Fruit fly (Drosophila melanogaster) whole organism, adult: ENCODE data around the gene Orc2.
A peak's percentile ranks its signal among the peaks of the same experiment; 100 is the strongest.

ENCODE experiments used
- CG11617 ChIP-seq: fragments of 200-800 bp; sonication (Bioruptor generic); optimal IDR thresholded peaks from 2 replicates; lab custom pipeline; 2017; ENCODE audit warnings: mild to moderate bottlenecking, missing biosample characterization, missing genetic modification reagents, missing genetic modification characterization
- CG12768 ChIP-seq: fragments of 200-800 bp; sonication (Bioruptor generic); optimal IDR thresholded peaks from 2 replicates; lab custom pipeline; 2017; ENCODE audit warnings: missing biosample characterization, missing genetic modification characterization, mild to moderate bottlenecking, moderate library complexity, missing genetic modification reagents
- CG14711 ChIP-seq: fragments of 200-800 bp; sonication (Bioruptor generic); optimal IDR thresholded peaks from 2 replicates; lab custom pipeline; 2018; ENCODE audit warnings: missing biosample characterization, mild to moderate bottlenecking, missing genetic modification characterization, moderate library complexity
- CG1620 ChIP-seq: fragments of 200-800 bp; sonication (Bioruptor generic); optimal IDR thresholded peaks from 2 replicates; lab custom pipeline; 2016; ENCODE audit warnings: missing biosample characterization, missing genetic modification characterization
- CG33017 ChIP-seq: fragments of 200-800 bp; sonication (Bioruptor generic); optimal IDR thresholded peaks from 2 replicates; lab custom pipeline; 2018; ENCODE audit warnings: missing biosample characterization, mild to moderate bottlenecking, missing genetic modification characterization, moderate library complexity
- CG5204 ChIP-seq: fragments of 200-800 bp; sonication (Bioruptor generic); optimal IDR thresholded peaks from 2 replicates; lab custom pipeline; 2016; ENCODE audit warnings: missing biosample characterization, missing genetic modification characterization
- CG7045 ChIP-seq: fragments of 200-800 bp; sonication (Bioruptor generic); optimal IDR thresholded peaks from 2 replicates; lab custom pipeline; 2017; ENCODE audit warnings: missing biosample characterization, mild to moderate bottlenecking, missing genetic modification characterization
- CG7101 ChIP-seq: fragments of 200-800 bp; sonication (Bioruptor generic); optimal IDR thresholded peaks from 2 replicates; lab custom pipeline; 2018; ENCODE audit warnings: missing biosample characterization, mild to moderate bottlenecking, missing genetic modification characterization, moderate library complexity
- Clk ChIP-seq: fragments of 200-800 bp; sonication (Bioruptor generic); optimal IDR thresholded peaks from 2 replicates; lab custom pipeline; 2017; ENCODE audit warnings: missing biosample characterization, missing genetic modification characterization
- Crg-1 ChIP-seq: fragments of 200-800 bp; sonication (Bioruptor generic); optimal IDR thresholded peaks from 2 replicates; lab custom pipeline; 2016; ENCODE audit warnings: missing biosample characterization, missing genetic modification characterization
- Hr96 ChIP-seq: fragments of 200-800 bp; sonication (Bioruptor generic); optimal IDR thresholded peaks from 2 replicates; lab custom pipeline; 2016; ENCODE audit warnings: missing biosample characterization, missing genetic modification characterization
- Mnt ChIP-seq: fragments of 200-800 bp; sonication (Bioruptor generic); optimal IDR thresholded peaks from 2 replicates; lab custom pipeline; 2016; ENCODE audit warnings: missing biosample characterization, mild to moderate bottlenecking, missing genetic modification characterization
- bab1 ChIP-seq: fragments of 200-800 bp; sonication (Bioruptor generic); optimal IDR thresholded peaks from 3 replicates; lab custom pipeline; 2019; ENCODE audit warnings: missing biosample characterization, mild to moderate bottlenecking, missing genetic modification characterization, moderate library complexity
- cic ChIP-seq: fragments of 200-800 bp; sonication (Bioruptor generic); optimal IDR thresholded peaks from 2 replicates; lab custom pipeline; 2017; ENCODE audit warnings: missing biosample characterization, mild to moderate bottlenecking, missing genetic modification characterization, moderate library complexity
- cnc ChIP-seq, 2 experiments: fragments of >200 bp; optimal IDR thresholded peaks; 2 replicates each; lab custom pipeline; 2017
- kay ChIP-seq: fragments of 200-800 bp; sonication (Bioruptor generic); peaks from one replicate; lab custom pipeline; 2016; ENCODE audit warnings: missing biosample characterization, missing genetic modification characterization, borderline replicate concordance
- ovo ChIP-seq: fragments of 200-800 bp; sonication (Bioruptor generic); optimal IDR thresholded peaks from 2 replicates; lab custom pipeline; 2016; ENCODE audit warnings: missing biosample characterization, missing genetic modification characterization
- pad ChIP-seq: fragments of 200-800 bp; sonication (Bioruptor generic); optimal IDR thresholded peaks from 3 replicates; lab custom pipeline; 2017; ENCODE audit warnings: missing biosample characterization, missing genetic modification characterization, mild to moderate bottlenecking, moderate library complexity, missing genetic modification reagents
- tj ChIP-seq: fragments of 200-800 bp; sonication (Bioruptor generic); optimal IDR thresholded peaks from 3 replicates; lab custom pipeline; 2017; ENCODE audit warnings: missing biosample characterization, mild to moderate bottlenecking, missing genetic modification characterization, moderate library complexity

The Orc2 gene

DNA sequence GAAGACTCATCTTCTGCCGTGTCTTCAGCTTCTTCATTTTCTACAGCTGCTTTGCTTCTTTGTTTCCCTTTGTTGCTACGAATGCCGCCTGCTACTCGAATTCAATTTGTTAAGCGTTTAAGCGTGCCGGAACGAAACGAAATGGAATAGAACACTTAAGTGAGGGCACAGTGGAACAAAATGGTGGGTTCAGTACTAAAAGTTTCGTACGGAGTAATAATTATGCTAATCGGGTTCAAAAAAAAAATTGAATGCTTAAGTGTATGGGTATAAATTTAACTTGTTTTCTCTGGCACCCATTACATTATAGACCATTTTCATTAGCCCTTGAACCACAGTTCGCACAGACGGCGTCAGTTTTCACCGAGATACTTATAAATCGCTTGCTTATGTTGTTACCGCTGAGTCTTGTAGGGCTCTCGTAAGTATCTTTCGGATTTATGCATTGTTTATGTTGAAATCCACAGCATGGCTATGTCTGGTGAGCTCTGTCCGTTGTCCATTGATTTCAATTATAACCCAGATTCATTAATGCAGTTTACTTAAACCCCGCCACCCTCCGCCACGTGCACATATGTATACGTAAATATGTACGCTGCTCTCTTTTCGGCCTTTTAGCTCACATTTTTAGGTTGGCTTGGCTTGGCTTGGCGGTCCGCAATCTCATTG is 47.9 kb downstream of the Orc2 start:
- no peak for TF ChIP-seq cnc (optimal IDR thresholded peaks at IDR 0.05; lab: Kevin White, UChicago)
- TF ChIP-seq CG14711 (tag; lab: Kevin White, UChicago), result peak; percentile 37

dm6 chr3R:14013827-14014488 is 49.3 kb downstream of the Orc2 start:
- TF ChIP-seq kay (no peak), CG12768 (no peak), CG14711 (tag; lab: Kevin White, UChicago) (no peak), Clk (GFP tag; lab: Kevin White, UChicago) (no peak), Mnt (GFP tag; lab: Kevin White, UChicago) (no peak), cnc (optimal IDR thresholded peaks at IDR 0.05; lab: Kevin White, UChicago) (no peak), bab1 (no peak), CG5204 (GFP tag; lab: Kevin White, UChicago) (no peak), CG7101 (tag; lab: Kevin White, UChicago) (no peak), tj (GFP tag; lab: Kevin White, UChicago) (no peak), pad (GFP tag; lab: Kevin White, UChicago) (no peak), CG33017 (tag; lab: Kevin White, UChicago) (no peak), CG1620 (no peak), Hr96 (GFP tag; lab: Kevin White, UChicago) (no peak), CG11617 (GFP tag; lab: Kevin White, UChicago) (no peak), ovo (GFP tag; lab: Kevin White, UChicago) (no peak)

- TF ChIP-seq Hr96 (GFP tag; lab: Kevin White, UChicago) (no peak), cnc (optimal IDR thresholded peaks at IDR 0.05; lab: Kevin White, UChicago) (no peak), Clk (GFP tag; lab: Kevin White, UChicago) (no peak), CG33017 (tag; lab: Kevin White, UChicago) (no peak), kay (no peak), CG12768 (no peak), cic (GFP tag; lab: Kevin White, UChicago) (no peak), bab1 (no peak), CG14711 (tag; lab: Kevin White, UChicago) (no peak), Crg-1 (GFP tag; lab: Kevin White, UChicago) (no peak), CG7045 (no peak), Mnt (GFP tag; lab: Kevin White, UChicago) (no peak), CG7101 (tag; lab: Kevin White, UChicago) (no peak), ovo (GFP tag; lab: Kevin White, UChicago) (no peak), CG5204 (GFP tag; lab: Kevin White, UChicago) (no peak)
Measured at dm6 chr3R:14014580-14014979, 49.9 kb downstream of the Orc2 start.
